Worm (Caenorhabditis elegans) whole organism, L1 larva: ENCODE results near the gene msp-64.

ENCODE experiments used
- elt-2 ChIP-seq: sonication (generic microtip); optimal IDR thresholded peaks from 2 replicates; lab custom pipeline; 2016; ENCODE audit warnings: missing genetic modification characterization, mild to moderate bottlenecking, inconsistent platforms, missing compliant biosample characterization, missing genetic modification reagents
- elt-3 ChIP-seq, 6 experiments: fragments of 150-350 bp in 1 of 6; sonication (generic microtip); optimal IDR thresholded peaks; 2 replicates each; lab custom pipeline; 2017 to 2018; ENCODE audit warnings: missing biosample characterization in 6 of 6, missing genetic modification characterization in 6 of 6, inconsistent platforms in 1 of 6
- lsy-2 ChIP-seq, 2 experiments: fragments of 150-350 bp; optimal IDR thresholded peaks; 2 replicates each; lab custom pipeline; 2014; ENCODE audit warnings: missing biosample characterization in 2 of 2, missing genetic modification characterization in 2 of 2
- mab-9 ChIP-seq: fragments of 200-800 bp; sonication (Bioruptor generic); IDR thresholded peaks from 2 replicates; pipeline ENCODE4 v1.3.6; 2022; ENCODE audit warnings: missing genetic modification reagents, missing genetic modification characterization, missing compliant biosample characterization
- mdl-1 ChIP-seq, 2 experiments: fragments of 150-350 bp; optimal IDR thresholded peaks; 2 replicates each; lab custom pipeline; 2014 to 2017; ENCODE audit warnings: missing biosample characterization in 2 of 2, missing genetic modification characterization in 2 of 2, inconsistent platforms in 1 of 2
- nhr-11 ChIP-seq: fragments of 150-350 bp; optimal IDR thresholded peaks from 2 replicates; lab custom pipeline; 2014; ENCODE audit warnings: missing biosample characterization, missing genetic modification characterization
- nhr-12 ChIP-seq: sonication (generic microtip); optimal IDR thresholded peaks from 2 replicates; lab custom pipeline; 2017; ENCODE audit warnings: missing biosample characterization, missing genetic modification characterization
- nhr-28 ChIP-seq: fragments of 150-350 bp; optimal IDR thresholded peaks from 2 replicates; lab custom pipeline; 2014; ENCODE audit warnings: missing biosample characterization, missing genetic modification characterization
- tbx-2 ChIP-seq: sonication (generic microtip); optimal IDR thresholded peaks from 2 replicates; lab custom pipeline; 2016; ENCODE audit warnings: missing genetic modification characterization, missing compliant biosample characterization
- unc-130 ChIP-seq: fragments of 150-350 bp; optimal IDR thresholded peaks from 2 replicates; lab custom pipeline; 2017; ENCODE audit warnings: missing biosample characterization, missing genetic modification characterization, inconsistent platforms

- no peak for TF ChIP-seq mdl-1 (tag; optimal IDR thresholded peaks at IDR 0.05; lab: Kevin White, UChicago)
- no peak for TF ChIP-seq nhr-12 (tag; lab: Kevin White, UChicago)
- no peak for TF ChIP-seq unc-130 (tag; lab: Kevin White, UChicago)
- TF ChIP-seq elt-2 (tag; lab: Kevin White, UChicago) = peak; percentile 55
- no peak for TF ChIP-seq elt-3 (tag; optimal IDR thresholded peaks at IDR 0.05; lab: Kevin White, UChicago)
- TF ChIP-seq lsy-2 (tag; optimal IDR thresholded peaks at IDR 0.05; lab: Kevin White, UChicago) = no peak
- no peak for TF ChIP-seq mab-9 (GFP tag; lab: Robert Waterston, UW)
- no peak for TF ChIP-seq nhr-28 (tag; lab: Kevin White, UChicago)
- no peak for TF ChIP-seq nhr-11 (tag; lab: Kevin White, UChicago)
- TF ChIP-seq tbx-2 (tag; lab: Kevin White, UChicago) = no peak
Measured at ce11 chrII:5829940-5830424, 19.9 kb upstream of the msp-64 start, which contains the start of gene col-74.
